Worm (Caenorhabditis elegans) whole organism, young adult: ENCODE results near the gene ceh-31.

Experiments used
- F22D6.2 ChIP-seq: sonication (generic microtip); optimal IDR thresholded peaks from 2 replicates; lab custom pipeline; 2016; ENCODE audit warnings: mild to moderate bottlenecking, missing genetic modification characterization, missing compliant biosample characterization
- F39B2.1 ChIP-seq: fragments of 200-800 bp; sonication (Bioruptor generic); IDR thresholded peaks from 2 replicates; pipeline ENCODE4 v1.3.6; 2022; ENCODE audit warnings: missing genetic modification reagents, missing genetic modification characterization, missing compliant biosample characterization
- F49E8.2 ChIP-seq: sonication (generic microtip); optimal IDR thresholded peaks from 3 replicates; lab custom pipeline; 2017; ENCODE audit warnings: missing genetic modification characterization, mild to moderate bottlenecking, missing compliant biosample characterization, antibody characterized with exemption, moderate library complexity; ENCODE audit not compliant: insufficient read depth
- F52B5.7 ChIP-seq: sonication (generic microtip); optimal IDR thresholded peaks from 2 replicates; lab custom pipeline; 2016; ENCODE audit warnings: mild to moderate bottlenecking, missing genetic modification characterization, missing compliant biosample characterization
- F55B11.4 ChIP-seq: sonication (generic microtip); optimal IDR thresholded peaks from 2 replicates; lab custom pipeline; 2016; ENCODE audit warnings: missing compliant biosample characterization, missing genetic modification characterization, borderline replicate concordance; ENCODE audit not compliant: insufficient read depth
- Y53G8AR.9 ChIP-seq: fragments of 200-800 bp; sonication (Bioruptor generic); conservative IDR thresholded peaks from 2 replicates; pipeline ENCODE4 v1.3.6; 2022; ENCODE audit warnings: missing genetic modification reagents, missing genetic modification characterization, missing compliant biosample characterization
- Y56A3A.18 ChIP-seq: fragments of 200-800 bp; sonication (Bioruptor generic); IDR thresholded peaks from 2 replicates; pipeline ENCODE4 v1.3.6; 2022; ENCODE audit warnings: missing genetic modification reagents, missing genetic modification characterization, missing compliant biosample characterization
- ama-1 ChIP-seq, 3 experiments: fragments of 150-350 bp in 1 of 3; sonication (generic microtip) in 2 of 3; optimal IDR thresholded peaks; 2 replicates each; lab custom pipeline; 2014 to 2018; ENCODE audit warnings: missing biosample characterization in 2 of 3, missing genetic modification characterization in 2 of 3, missing genetic modification reagents in 2 of 3
- cebp-1 ChIP-seq, 2 experiments: fragments of 200-800 bp in 1 of 2; sonication (Bioruptor generic) in 1 of 2; sonication (generic microtip) in 1 of 2; IDR thresholded peaks in 1 of 2; optimal IDR thresholded peaks in 1 of 2; 2 replicates each; pipeline versions ENCODE4 v1.3.6 to Lab custom; 2017 to 2022; ENCODE audit warnings: missing compliant biosample characterization in 2 of 2, missing genetic modification characterization in 2 of 2, mild to moderate bottlenecking in 1 of 2, missing genetic modification reagents in 1 of 2, moderate library complexity in 1 of 2
- ceh-40 ChIP-seq: fragments of 200-800 bp; sonication (Bioruptor generic); IDR thresholded peaks from 2 replicates; pipeline ENCODE4 v1.3.6; 2022; ENCODE audit warnings: missing genetic modification characterization, missing compliant biosample characterization
- ceh-58 ChIP-seq: fragments of 200-800 bp; sonication (Bioruptor generic); IDR thresholded peaks from 2 replicates; pipeline ENCODE4 v1.3.6; 2022; ENCODE audit warnings: missing genetic modification characterization, missing compliant biosample characterization
- ceh-79 ChIP-seq: sonication (generic microtip); optimal IDR thresholded peaks from 2 replicates; lab custom pipeline; 2017; ENCODE audit warnings: mild to moderate bottlenecking, missing genetic modification characterization, missing compliant biosample characterization
- ceh-91 ChIP-seq: fragments of 200-800 bp; sonication (Bioruptor generic); IDR thresholded peaks from 2 replicates; pipeline ENCODE4 v1.3.6; 2022; ENCODE audit warnings: missing genetic modification reagents, missing genetic modification characterization, missing compliant biosample characterization
- chd-7 ChIP-seq: sonication (generic microtip); optimal IDR thresholded peaks from 2 replicates; lab custom pipeline; 2016; ENCODE audit warnings: mild to moderate bottlenecking, missing genetic modification characterization, moderate library complexity, missing compliant biosample characterization
- dpl-1 ChIP-seq: fragments of 150-350 bp; optimal IDR thresholded peaks from 2 replicates; lab custom pipeline; 2014; ENCODE audit warnings: missing biosample characterization, missing genetic modification reagents, missing genetic modification characterization
- efl-1 ChIP-seq: fragments of 150-350 bp; optimal IDR thresholded peaks from 2 replicates; lab custom pipeline; 2014; ENCODE audit warnings: missing biosample characterization, missing genetic modification reagents, missing genetic modification characterization
- egl-18 ChIP-seq: fragments of 200-800 bp; sonication (Bioruptor generic); IDR thresholded peaks from 2 replicates; pipeline ENCODE4 v1.3.6; 2022; ENCODE audit warnings: missing genetic modification reagents, missing genetic modification characterization, missing compliant biosample characterization
- gei-17 ChIP-seq: fragments of 200-800 bp; sonication (Bioruptor generic); optimal IDR thresholded peaks from 2 replicates; lab custom pipeline; 2018; ENCODE audit warnings: mild to moderate bottlenecking, missing genetic modification characterization, missing compliant biosample characterization
- hsf-1 ChIP-seq: fragments of 200-800 bp; sonication (Bioruptor generic); IDR thresholded peaks from 2 replicates; pipeline ENCODE4 v1.3.6; 2022; ENCODE audit warnings: missing genetic modification reagents, missing genetic modification characterization, missing compliant biosample characterization
- let-526 ChIP-seq: fragments of 200-800 bp; sonication (Bioruptor generic); IDR thresholded peaks from 2 replicates; pipeline ENCODE4 v1.3.6; 2022; ENCODE audit warnings: missing genetic modification reagents, missing genetic modification characterization, missing compliant biosample characterization
- let-607 ChIP-seq, 2 experiments: fragments of 200-800 bp in 1 of 2; sonication (Bioruptor generic) in 1 of 2; sonication (generic microtip) in 1 of 2; optimal IDR thresholded peaks; 2 replicates each; lab custom pipeline; 2016 to 2018; ENCODE audit warnings: mild to moderate bottlenecking in 2 of 2, missing compliant biosample characterization in 2 of 2, missing genetic modification characterization in 2 of 2, moderate library complexity in 2 of 2, missing genotype in 1 of 2
- lin-40 ChIP-seq: sonication (generic microtip); optimal IDR thresholded peaks from 2 replicates; lab custom pipeline; 2016; ENCODE audit warnings: missing genetic modification characterization, mild to moderate bottlenecking, missing compliant biosample characterization, missing genotype, missing genetic modification reagents
- lsy-27 ChIP-seq: sonication (generic microtip); optimal IDR thresholded peaks from 2 replicates; lab custom pipeline; 2017; ENCODE audit warnings: missing genetic modification characterization, mild to moderate bottlenecking, missing compliant biosample characterization, antibody characterized with exemption, missing genotype, borderline replicate concordance; ENCODE audit not compliant: insufficient read depth
- madf-10 ChIP-seq: sonication (generic microtip); optimal IDR thresholded peaks from 2 replicates; lab custom pipeline; 2016; ENCODE audit warnings: mild to moderate bottlenecking, missing genetic modification characterization, missing compliant biosample characterization
- madf-6 ChIP-seq: fragments of 200-800 bp; sonication (Bioruptor generic); IDR thresholded peaks from 2 replicates; pipeline ENCODE4 v1.3.6; 2022; ENCODE audit warnings: missing genetic modification reagents, missing genetic modification characterization, missing compliant biosample characterization
- mel-28 ChIP-seq: sonication (generic microtip); optimal IDR thresholded peaks from 2 replicates; lab custom pipeline; 2016; ENCODE audit warnings: borderline replicate concordance, mild to moderate bottlenecking, missing genetic modification characterization, missing compliant biosample characterization
- mes-4 ChIP-seq: sonication (generic microtip); optimal IDR thresholded peaks from 2 replicates; lab custom pipeline; 2016; ENCODE audit warnings: missing genotype, missing genetic modification characterization, missing compliant biosample characterization
- nfyb-1 ChIP-seq: fragments of 200-800 bp; sonication (Bioruptor generic); IDR thresholded peaks from 2 replicates; pipeline ENCODE4 v1.3.6; 2022; ENCODE audit warnings: missing genetic modification reagents, missing genetic modification characterization, missing compliant biosample characterization
- nhr-80 ChIP-seq: sonication (generic microtip); optimal IDR thresholded peaks from 2 replicates; lab custom pipeline; 2016; ENCODE audit warnings: missing genetic modification characterization, missing compliant biosample characterization
- rcor-1 ChIP-seq: fragments of 200-800 bp; sonication (Bioruptor generic); IDR thresholded peaks from 2 replicates; pipeline ENCODE4 v1.3.6; 2022; ENCODE audit warnings: missing genetic modification reagents, missing genetic modification characterization, missing compliant biosample characterization
- repo-1 ChIP-seq: sonication (generic microtip); optimal IDR thresholded peaks from 2 replicates; lab custom pipeline; 2017; ENCODE audit warnings: mild to moderate bottlenecking, missing genetic modification characterization, missing compliant biosample characterization
- rpc-1 ChIP-seq, 2 experiments: fragments of 150-350 bp in 1 of 2; sonication (generic microtip) in 1 of 2; optimal IDR thresholded peaks; 2 replicates each; lab custom pipeline; 2014 to 2018; ENCODE audit warnings: missing biosample characterization in 1 of 2, missing genetic modification characterization in 1 of 2, missing genetic modification reagents in 1 of 2, missing genotype in 1 of 2
- sea-2 ChIP-seq: fragments of 200-800 bp; sonication (Bioruptor generic); IDR thresholded peaks from 2 replicates; pipeline ENCODE4 v1.3.6; 2022; ENCODE audit warnings: missing genetic modification characterization, missing compliant biosample characterization
- snpc-4 ChIP-seq, 5 experiments: fragments of 150-350 bp in 1 of 5; sonication (generic microtip) in 4 of 5; optimal IDR thresholded peaks; 2 replicates each; lab custom pipeline; 2014 to 2018; ENCODE audit warnings: missing genetic modification characterization in 5 of 5, missing biosample characterization in 3 of 5, antibody characterized with exemption in 2 of 5, mild to moderate bottlenecking in 2 of 5, missing compliant biosample characterization in 2 of 5, missing genotype in 2 of 5, moderate library complexity in 2 of 5, missing genetic modification reagents in 1 of 5
- somi-1 ChIP-seq: fragments of 200-800 bp; sonication (Bioruptor generic); optimal IDR thresholded peaks from 2 replicates; lab custom pipeline; 2018; ENCODE audit warnings: mild to moderate bottlenecking, missing genetic modification characterization, missing compliant biosample characterization
- sptf-2 ChIP-seq: fragments of 200-800 bp; sonication (Bioruptor generic); optimal IDR thresholded peaks from 2 replicates; lab custom pipeline; 2018; ENCODE audit warnings: mild to moderate bottlenecking, missing genetic modification characterization, missing compliant biosample characterization
- tbp1 ChIP-seq: fragments of 200-800 bp; sonication (Bioruptor generic); optimal IDR thresholded peaks from 2 replicates; lab custom pipeline; 2018; ENCODE audit warnings: mild to moderate bottlenecking, missing genetic modification characterization, missing compliant biosample characterization
- tbx-9 ChIP-seq: sonication (generic microtip); optimal IDR thresholded peaks from 2 replicates; lab custom pipeline; 2016; ENCODE audit warnings: borderline replicate concordance, missing genetic modification characterization, inconsistent platforms, missing compliant biosample characterization
- zfh-2 ChIP-seq: fragments of 200-800 bp; sonication (Bioruptor generic); conservative IDR thresholded peaks from 2 replicates; pipeline ENCODE4 v1.3.6; 2022; ENCODE audit warnings: missing genetic modification reagents, missing genetic modification characterization, missing compliant biosample characterization

Gene ceh-31

DNA sequence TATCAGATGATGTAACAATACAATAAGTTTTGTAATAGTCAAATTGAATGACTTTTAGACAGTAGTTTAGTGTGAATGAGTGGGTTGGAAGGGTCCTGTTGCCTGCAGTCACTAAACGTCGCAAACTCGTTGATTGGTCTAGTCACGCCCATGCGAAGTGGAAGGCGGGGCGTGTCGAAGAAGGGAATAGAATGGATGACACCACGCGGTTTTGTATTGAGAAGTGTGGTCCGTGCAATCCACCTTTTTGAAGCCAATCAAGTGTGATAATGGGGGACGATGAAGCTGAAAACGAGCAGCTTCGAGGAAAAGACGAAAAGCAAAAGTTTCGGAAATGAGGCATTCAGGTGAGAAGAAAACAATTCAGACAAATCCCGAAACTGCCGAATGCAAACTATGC, at the start of gene ceh-31:
Gene ceh-31 (minus strand): TSS at position 101 of the 400 bp plus-strand sequence.
- no peak for TF ChIP-seq gei-17 (GFP tag; lab: Kevin White, UChicago)
- TF ChIP-seq F22D6.2 (tag; lab: Kevin White, UChicago), result no peak

DNA sequence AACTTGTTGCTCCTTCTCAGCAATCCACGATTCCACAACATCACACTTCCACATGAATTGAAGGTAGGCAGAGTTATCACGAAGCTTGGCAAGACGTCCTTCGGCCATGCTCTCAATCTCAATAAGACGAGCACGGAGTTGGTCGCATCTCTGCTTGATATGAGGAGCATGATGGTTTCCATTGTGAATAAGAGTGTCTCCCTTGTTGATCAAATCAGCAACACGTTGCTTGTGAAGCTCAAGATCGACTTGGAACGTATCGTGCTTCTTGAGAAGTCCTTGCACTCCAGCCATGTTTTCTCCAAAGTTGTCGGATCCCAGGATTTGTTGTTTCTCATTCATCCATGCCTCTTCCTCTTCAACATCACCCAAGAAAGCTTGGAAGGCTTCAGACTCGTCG, 49.4 kb upstream of the ceh-31 start:
- TF ChIP-seq repo-1, result no peak
- no peak for TF ChIP-seq nhr-80 (tag; lab: Kevin White, UChicago)
- no peak for TF ChIP-seq snpc-4 (GFP tag; optimal IDR thresholded peaks at IDR 0.05; lab: Kevin White, UChicago)
- no peak for TF ChIP-seq snpc-4 (tag; optimal IDR thresholded peaks at IDR 0.05; lab: Kevin White, UChicago)
- no peak for TF ChIP-seq ceh-79 (tag; lab: Kevin White, UChicago)
- no peak for TF ChIP-seq F55B11.4 (tag; lab: Kevin White, UChicago)
- TF ChIP-seq Y56A3A.18 (GFP tag; lab: Robert Waterston, UW), result no peak
- TF ChIP-seq madf-10 (tag; lab: Kevin White, UChicago), result no peak
- TF ChIP-seq gei-17 (GFP tag; lab: Kevin White, UChicago), result no peak
- TF ChIP-seq F39B2.1 (GFP tag; lab: Robert Waterston, UW), result no peak
- TF ChIP-seq F22D6.2 (tag; lab: Kevin White, UChicago), result no peak
- TF ChIP-seq somi-1, result no peak
- TF ChIP-seq mel-28 (tag; lab: Kevin White, UChicago), result no peak
- no peak for TF ChIP-seq ceh-40 (GFP tag; lab: Robert Waterston, UW)
- no peak for TF ChIP-seq mes-4 (tag; lab: Kevin White, UChicago)

- peak; percentile 66 for TF ChIP-seq zfh-2 (GFP tag; lab: Robert Waterston, UW)
- TF ChIP-seq chd-7 (tag; lab: Kevin White, UChicago), result peak; percentile 20
- TF ChIP-seq tbx-9 (tag; lab: Kevin White, UChicago), result no peak
- TF ChIP-seq rcor-1 (GFP tag; lab: Robert Waterston, UW), result 0 out of 2 replicates have a peak, but pooled peaks have one; percentile 9
Observed at ce11 chrX:3118596-3119287, 48.5 kb upstream of the ceh-31 start.

ce11 chrX:3117204-3117603, 47.0 kb upstream of the ceh-31 start:
- TF ChIP-seq rpc-1 (optimal IDR thresholded peaks at IDR 0.05; lab: Kevin White, UChicago) (no peak), rpc-1 (tag; optimal IDR thresholded peaks at IDR 0.05; lab: Kevin White, UChicago) (no peak), ceh-58 (GFP tag; lab: Robert Waterston, UW) (no peak), sea-2 (GFP tag; lab: Robert Waterston, UW) (no peak), rcor-1 (GFP tag; lab: Robert Waterston, UW) (no peak), gei-17 (GFP tag; lab: Kevin White, UChicago) (no peak), nfyb-1 (GFP tag; lab: Robert Waterston, UW) (0 out of 2 replicates have a peak, but pooled peaks have one; percentile 24), F52B5.7 (tag; lab: Kevin White, UChicago) (no peak), hsf-1 (GFP tag; lab: Robert Waterston, UW) (peak; percentile 56; the same call in 1 of the 2 replicates), lin-40 (tag; lab: Kevin White, UChicago) (peak; percentile 62), sptf-2 (GFP tag; lab: Kevin White, UChicago) (no peak), ceh-91 (GFP tag; lab: Robert Waterston, UW) (no peak), tbp1 (GFP tag; lab: Kevin White, UChicago) (peak; percentile 5), egl-18 (no peak), let-526 (GFP tag; lab: Robert Waterston, UW) (no peak), madf-6 (GFP tag; lab: Robert Waterston, UW) (no peak), lsy-27 (tag; lab: Kevin White, UChicago) (no peak), ama-1 (optimal IDR thresholded peaks at IDR 0.05; lab: Kevin White, UChicago) (peak; percentile 11), ama-1 (GFP tag; optimal IDR thresholded peaks at IDR 0.05; lab: Kevin White, UChicago) (no peak), let-607 (tag; optimal IDR thresholded peaks at IDR 0.05; lab: Kevin White, UChicago) (peak in 1 of 2 experiments; percentile 6), efl-1 (GFP tag; lab: Kevin White, UChicago) (no peak), Y53G8AR.9 (GFP tag; lab: Robert Waterston, UW) (0 out of 2 replicates have a peak, but pooled peaks have one; percentile 50), ceh-79 (tag; lab: Kevin White, UChicago) (no peak), dpl-1 (no peak), cebp-1 (GFP tag; IDR thresholded peaks at IDR 0.05; lab: Robert Waterston, UW) (no peak), cebp-1 (tag; optimal IDR thresholded peaks at IDR 0.05; lab: Kevin White, UChicago) (peak; percentile 10), F49E8.2 (no peak)
